Fruit fly (Drosophila melanogaster): ENCODE data around the gene CG12992.

Gene CG12992

dm6 chrX:17625833-17626232, 37.2 kb downstream of the CG12992 start:
- no peak for TF ChIP-seq psq (optimal IDR thresholded peaks at IDR 0.05)

- TF ChIP-seq pan (optimal IDR thresholded peaks at IDR 0.05) (no peak), psq (optimal IDR thresholded peaks at IDR 0.05) (no peak), Dll (optimal IDR thresholded peaks at IDR 0.05) (no peak), usp (GFP tag; optimal IDR thresholded peaks at IDR 0.05) (no peak), EcR (GFP tag; optimal IDR thresholded peaks at IDR 0.05) (no peak), CG8478 (optimal IDR thresholded peaks at IDR 0.05) (no peak)
Observed at dm6 chrX:17627090-17627992, 38.7 kb downstream of the CG12992 start, which contains the start of gene stas. Gene stas, minus strand, starts transcription at chrX:17627895.

- TF ChIP-seq Dll (optimal IDR thresholded peaks at IDR 0.05) (no peak), pan (optimal IDR thresholded peaks at IDR 0.05) (no peak), EcR (GFP tag; optimal IDR thresholded peaks at IDR 0.05) (no peak), psq (optimal IDR thresholded peaks at IDR 0.05) (no peak), usp (GFP tag; optimal IDR thresholded peaks at IDR 0.05) (no peak), CG8478 (optimal IDR thresholded peaks at IDR 0.05) (no peak)
Observed at dm6 chrX:17629317-17629716, 40.7 kb downstream of the CG12992 start, which contains the start of gene CG8326. Gene CG8326, minus strand, starts transcription at chrX:17629492.

- TF ChIP-seq Dll (optimal IDR thresholded peaks at IDR 0.05) (no peak), pan (optimal IDR thresholded peaks at IDR 0.05) (no peak), usp (GFP tag; optimal IDR thresholded peaks at IDR 0.05) (no peak), psq (optimal IDR thresholded peaks at IDR 0.05) (no peak), CG8478 (optimal IDR thresholded peaks at IDR 0.05) (no peak), EcR (GFP tag; optimal IDR thresholded peaks at IDR 0.05) (no peak)
Observed at dm6 chrX:17631996-17632612, 43.4 kb downstream of the CG12992 start, which contains the start of the genes corolla and ND-24. Gene corolla, minus strand, starts transcription at chrX:17632047. Gene ND-24, plus strand, starts transcription at chrX:17632089.

- TF ChIP-seq psq (optimal IDR thresholded peaks at IDR 0.05) (no peak), CG8478 (optimal IDR thresholded peaks at IDR 0.05) (no peak)
Observed at dm6 chrX:17636001-17636400, 47.3 kb downstream of the CG12992 start, which contains the start of the genes CG8289 and CG5800. Gene CG8289, minus strand, starts transcription at chrX:17636044. Gene CG5800, plus strand, starts transcription at chrX:17636281.

dm6 chrX:17640837-17641236, 52.2 kb downstream of the CG12992 start:
- TF ChIP-seq usp (GFP tag; optimal IDR thresholded peaks at IDR 0.05): no peak
- no peak for TF ChIP-seq Dll (optimal IDR thresholded peaks at IDR 0.05)
- no peak for TF ChIP-seq psq (optimal IDR thresholded peaks at IDR 0.05)
- no peak for TF ChIP-seq pan (optimal IDR thresholded peaks at IDR 0.05)
- no peak for TF ChIP-seq CG8478 (optimal IDR thresholded peaks at IDR 0.05)
- TF ChIP-seq EcR (GFP tag; optimal IDR thresholded peaks at IDR 0.05): no peak

All from whole organism.